Fruit fly (Drosophila melanogaster): ENCODE data around the gene mtgo.

The mtgo gene

DNA sequence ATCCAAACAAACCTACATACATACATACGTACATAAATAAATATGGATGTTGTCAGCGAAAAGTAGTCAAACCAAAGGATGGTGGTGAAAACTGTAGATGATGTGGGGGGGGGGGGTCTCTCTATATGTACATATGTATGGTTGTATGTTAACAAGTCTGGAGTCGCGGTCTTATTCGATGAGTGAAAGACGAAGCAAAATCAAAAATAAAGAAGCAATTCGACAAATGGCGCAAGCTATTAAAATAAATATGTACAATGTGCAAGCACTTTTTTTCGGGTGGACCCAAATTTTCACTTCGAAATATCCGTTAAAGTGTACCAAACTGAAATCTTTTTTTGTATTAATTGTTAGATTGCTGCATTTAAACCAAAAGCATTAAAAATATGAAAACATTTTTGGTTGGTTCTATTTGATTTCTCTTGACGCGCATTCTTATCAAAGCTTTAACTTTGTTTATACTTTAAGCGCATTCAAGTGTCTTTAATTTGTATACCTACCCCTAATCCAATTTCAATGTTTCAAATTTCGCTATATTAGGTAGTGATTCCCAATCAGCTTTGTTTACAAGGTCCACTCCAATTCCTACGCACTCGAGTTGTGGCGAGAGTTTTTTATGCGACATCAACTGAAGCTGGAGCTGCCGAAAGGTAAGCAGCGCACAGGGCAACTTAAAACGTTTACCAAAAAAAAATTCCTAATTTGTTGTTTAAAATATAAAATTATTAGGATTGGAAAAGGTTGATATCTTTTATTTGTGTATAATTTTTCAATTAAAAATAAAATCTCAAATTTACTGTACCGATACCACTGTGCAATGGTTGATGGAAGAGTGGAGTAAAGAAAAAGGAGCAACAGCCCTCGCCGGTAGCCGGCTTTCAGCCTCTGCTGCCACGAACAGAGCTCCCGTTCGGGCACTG is 139.4 kb downstream of the mtgo start, which contains the start of gene CG31807 (continued):
- TF ChIP-seq ash1 (GFP tag; optimal IDR thresholded peaks at IDR 0.05): no peak
- no peak for TF ChIP-seq CG1024 (GFP tag; IDR thresholded peaks at IDR 0.05)
- peak; percentile 43 for TF ChIP-seq CG18619 (GFP tag; optimal IDR thresholded peaks at IDR 0.05)
- TF ChIP-seq Fer3 (tag; optimal IDR thresholded peaks at IDR 0.05): peak; percentile 66
- peak; percentile 49 for TF ChIP-seq gcm2 (GFP tag; optimal IDR thresholded peaks at IDR 0.05)
- TF ChIP-seq CG10366 (GFP tag; IDR thresholded peaks at IDR 0.05): peak; percentile 15; the same call in 1 of the 2 replicates
- no peak for TF ChIP-seq CG34224 (GFP tag; IDR thresholded peaks at IDR 0.05; ENCODE audit: partially characterized antibody)
- TF ChIP-seq CG10654 (GFP tag; optimal IDR thresholded peaks at IDR 0.05): no peak
- TF ChIP-seq CG33213 (GFP tag; optimal IDR thresholded peaks at IDR 0.05): peak; percentile 16
- TF ChIP-seq CG14050 (GFP tag; IDR thresholded peaks at IDR 0.05): peak; percentile 20; the same call in 1 of the 3 replicates
- TF ChIP-seq CkIIα-i1 (GFP tag; IDR thresholded peaks at IDR 0.05): no peak
- TF ChIP-seq CG17361 (GFP tag; IDR thresholded peaks at IDR 0.05): peak; percentile 86
- peak; percentile 10 for TF ChIP-seq Lhr (GFP tag; optimal IDR thresholded peaks at IDR 0.05)
- TF ChIP-seq CG1792 (GFP tag; optimal IDR thresholded peaks at IDR 0.05): peak; percentile 62
- no peak for TF ChIP-seq Usf (GFP tag; optimal IDR thresholded peaks at IDR 0.05)
- no peak for TF ChIP-seq vnd (GFP tag; IDR thresholded peaks at IDR 0.05; ENCODE audit: partially characterized antibody)
- peak; percentile 50 for TF ChIP-seq CG5180 (GFP tag; optimal IDR thresholded peaks at IDR 0.05)
- peak; percentile 24 for TF ChIP-seq CG17802 (tag; optimal IDR thresholded peaks at IDR 0.05)
- TF ChIP-seq NFAT (GFP tag; IDR thresholded peaks at IDR 0.05): 0 out of 2 replicates have a peak, but pooled peaks have one; percentile 14
- no peak for TF ChIP-seq fd102C (GFP tag; optimal IDR thresholded peaks at IDR 0.05)
- TF ChIP-seq Fer1 (GFP tag; optimal IDR thresholded peaks at IDR 0.05): peak; percentile 80
- TF ChIP-seq CG8944 (GFP tag; optimal IDR thresholded peaks at IDR 0.05): peak; percentile 56
- peak; percentile 5; the same call in 1 of the 3 replicates for TF ChIP-seq CG7357 (GFP tag; IDR thresholded peaks at IDR 0.05)
- TF ChIP-seq NC2β (GFP tag; optimal IDR thresholded peaks at IDR 0.05): peak; percentile 50
- TF ChIP-seq MTF-1 (GFP tag; optimal IDR thresholded peaks at IDR 0.05; ENCODE audit: borderline replicate concordance): no peak
- TF ChIP-seq lola (GFP tag; optimal IDR thresholded peaks at IDR 0.05): peak in 1 of 3 experiments; percentile 69
- TF ChIP-seq Bdp1 (GFP tag; optimal IDR thresholded peaks at IDR 0.05): peak; percentile 12
- no peak for TF ChIP-seq ato (GFP tag; IDR thresholded peaks at IDR 0.05; ENCODE audit: partially characterized antibody)
- no peak for TF ChIP-seq luna (GFP tag; optimal IDR thresholded peaks at IDR 0.05)
- TF ChIP-seq jing (GFP tag; optimal IDR thresholded peaks at IDR 0.05): peak; percentile 14
- TF ChIP-seq BtbVII (GFP tag; optimal IDR thresholded peaks at IDR 0.05): peak; percentile 62
- TF ChIP-seq CG18476 (GFP tag; optimal IDR thresholded peaks at IDR 0.05): peak; percentile 26
- TF ChIP-seq Dbx (GFP tag; IDR thresholded peaks at IDR 0.05): no peak
- TF ChIP-seq dm (GFP tag; optimal IDR thresholded peaks at IDR 0.05): peak; percentile 56
- TF ChIP-seq salm (tag; optimal IDR thresholded peaks at IDR 0.05): peak; percentile 80
- TF ChIP-seq CG11093 (GFP tag; IDR thresholded peaks at IDR 0.05): no peak
- no peak for TF ChIP-seq knrl (GFP tag; IDR thresholded peaks at IDR 0.05; ENCODE audit: partially characterized antibody)
- peak; percentile 84 for TF ChIP-seq grau (tag; optimal IDR thresholded peaks at IDR 0.05)
- peak; percentile 43 for TF ChIP-seq CG10462 (GFP tag; optimal IDR thresholded peaks at IDR 0.05)
- TF ChIP-seq HmgZ (tag; optimal IDR thresholded peaks at IDR 0.05): peak; percentile 68
- no peak for TF ChIP-seq Kr (GFP tag; optimal IDR thresholded peaks at IDR 0.05)
- no peak for TF ChIP-seq tll (GFP tag; optimal IDR thresholded peaks at IDR 0.05)
- TF ChIP-seq CG11085 (GFP tag; IDR thresholded peaks at IDR 0.05): no peak
- TF ChIP-seq CG8765 (GFP tag; IDR thresholded peaks at IDR 0.05): no peak
- TF ChIP-seq pzg (GFP tag; optimal IDR thresholded peaks at IDR 0.05): no peak
- peak; percentile 75 for TF ChIP-seq phol (tag; optimal IDR thresholded peaks at IDR 0.05)
- no peak for TF ChIP-seq emc (GFP tag; optimal IDR thresholded peaks at IDR 0.05)
- TF ChIP-seq CHES-1-like (GFP tag; optimal IDR thresholded peaks at IDR 0.05): peak; percentile 42

All from whole organism, embryonic.